Worm (Caenorhabditis elegans): ENCODE data around the gene F52C12.2.

DNA sequence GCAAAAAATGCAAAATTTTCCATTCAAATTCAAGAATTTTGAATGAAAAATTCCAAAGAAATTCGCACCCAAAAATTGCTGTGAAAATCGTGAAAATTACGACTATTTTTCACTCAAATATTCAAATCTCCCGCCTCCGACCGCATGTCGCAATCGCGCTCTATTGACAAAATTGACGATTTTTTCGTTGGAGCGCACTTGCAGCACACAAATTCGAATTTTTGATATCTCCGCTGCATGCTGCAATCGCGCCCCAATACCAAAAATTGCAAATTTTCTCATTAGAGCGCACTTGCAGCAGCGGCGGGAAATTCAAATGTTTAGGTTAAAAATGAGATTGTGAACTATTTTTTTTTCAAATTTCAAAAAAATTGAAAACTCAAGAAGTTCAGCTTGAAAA is 44.4 kb downstream of the F52C12.2 start:
- TF ChIP-seq him-1 (tag; optimal IDR thresholded peaks at IDR 0.05) (no peak), dao-5 (tag; optimal IDR thresholded peaks at IDR 0.05) (no peak), W03F9.2 (tag; optimal IDR thresholded peaks at IDR 0.05) (no peak)

Data from whole organism, L4/young adult.